Fruit fly (Drosophila melanogaster): Measurements from ENCODE around the gene Rad1.

DNA sequence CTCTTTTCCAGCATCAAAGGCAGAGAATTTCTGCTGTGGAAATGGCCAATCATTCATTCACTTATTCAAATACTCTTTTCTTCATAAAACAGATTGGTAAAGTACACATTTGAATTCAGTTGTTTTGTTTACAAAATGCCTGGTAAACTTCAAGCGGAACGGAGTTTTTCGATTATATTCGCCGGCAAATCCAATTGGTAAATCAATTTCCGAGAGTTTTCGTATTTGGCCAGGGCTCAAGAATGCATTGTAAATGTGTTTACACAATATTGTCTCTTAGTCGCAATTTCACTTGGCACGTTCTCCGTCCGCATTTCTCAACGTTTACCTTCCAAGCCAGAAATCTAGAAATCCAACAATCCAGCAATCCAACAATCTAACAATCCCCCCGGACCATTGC lies 45.0 kb upstream of the Rad1 start, which contains the start of gene CG43403:
- TF ChIP-seq usp (GFP tag; optimal IDR thresholded peaks at IDR 0.05) (no peak), psq (optimal IDR thresholded peaks at IDR 0.05) (no peak), pan (optimal IDR thresholded peaks at IDR 0.05) (no peak), Dll (optimal IDR thresholded peaks at IDR 0.05) (no peak), CG8478 (optimal IDR thresholded peaks at IDR 0.05) (no peak)
